In genomic region chr3L:629916-630663, dm6 we compare ENCODE assay signal across 1 fruit fly cellular context.
A peak's percentile ranks its signal among the peaks of the same experiment; 100 is the strongest.
TF ChIP-seq lines count a peak whose summit lies in the region.

No protein-coding gene starts in this region.

TF ChIP-seq in whole organism, embryonic, 481 proteins besides CTCF, POLR2A, EP300 and RAD21 (continued from another document):
- TF ChIP-seq MTF-1 (GFP tag; optimal IDR thresholded peaks at IDR 0.05; lab: Kevin White, UChicago; ENCODE audit: borderline replicate concordance) (peak; percentile 21), CG9215 (GFP tag; IDR thresholded peaks at IDR 0.05; lab: Robert Waterston, UW) (peak; percentile 46), grau (tag; optimal IDR thresholded peaks at IDR 0.05; lab: Kevin White, UChicago) (peak; percentile 96), Hr78 (GFP tag; optimal IDR thresholded peaks at IDR 0.05; lab: Kevin White, UChicago) (no peak), CG34376 (GFP tag; optimal IDR thresholded peaks at IDR 0.05; lab: Kevin White, UChicago) (peak; percentile 24), CG1832 (GFP tag; optimal IDR thresholded peaks at IDR 0.05; lab: Kevin White, UChicago) (no peak), ken (GFP tag; IDR thresholded peaks at IDR 0.05; lab: Robert Waterston, UW) (0 out of 3 replicates have a peak, but pooled peaks have one; percentile 32), CG2116 (GFP tag; optimal IDR thresholded peaks at IDR 0.05; lab: Kevin White, UChicago) (peak; percentile 37), CG5180 (GFP tag; optimal IDR thresholded peaks at IDR 0.05; lab: Kevin White, UChicago) (peak; percentile 8), CG18262 (tag; optimal IDR thresholded peaks at IDR 0.05; lab: Kevin White, UChicago) (peak; percentile 40), H2.0 (GFP tag; IDR thresholded peaks at IDR 0.05; lab: Robert Waterston, UW) (0 out of 2 replicates have a peak, but pooled peaks have one; percentile 24), dmrt99B (tag; optimal IDR thresholded peaks at IDR 0.05; lab: Kevin White, UChicago) (peak; percentile 24), CG15514 (GFP tag; optimal IDR thresholded peaks at IDR 0.05; lab: Kevin White, UChicago) (peak; percentile 10), CG11085 (GFP tag; IDR thresholded peaks at IDR 0.05; lab: Robert Waterston, UW) (peak; percentile 28; the same call in 1 of the 2 replicates), C15 (GFP tag; IDR thresholded peaks at IDR 0.05; lab: Robert Waterston, UW) (0 out of 3 replicates have a peak, but pooled peaks have one; percentile 40), eyg (GFP tag; optimal IDR thresholded peaks at IDR 0.05; lab: Kevin White, UChicago) (no peak), eve (GFP tag; optimal IDR thresholded peaks at IDR 0.05; lab: Kevin White, UChicago) (peak in 1 of 2 experiments; percentile 88), HLH3B (GFP tag; IDR thresholded peaks at IDR 0.05; lab: Robert Waterston, UW) (peak; percentile 52; the same call in 1 of the 2 replicates), yki (optimal IDR thresholded peaks at IDR 0.05; lab: Kevin White, UChicago) (no peak), NfI (GFP tag; optimal IDR thresholded peaks at IDR 0.05; lab: Kevin White, UChicago) (peak; percentile 63), Ets65A (GFP tag; lab: Kevin White, UChicago) (peak; percentile 81), Pdp1 (GFP tag; optimal IDR thresholded peaks at IDR 0.05; lab: Kevin White, UChicago) (peak in 1 of 2 experiments; percentile 86), CG4360 (GFP tag; IDR thresholded peaks at IDR 0.05; lab: Robert Waterston, UW) (0 out of 2 replicates have a peak, but pooled peaks have one; percentile 7), CG2712 (tag; optimal IDR thresholded peaks at IDR 0.05; lab: Kevin White, UChicago) (peak; percentile 26), Dad (GFP tag; optimal IDR thresholded peaks at IDR 0.05; lab: Kevin White, UChicago) (peak; percentile 29), ara (GFP tag; IDR thresholded peaks at IDR 0.05; lab: Robert Waterston, UW) (0 out of 2 replicates have a peak, but pooled peaks have one; percentile 38), CG11560 (tag; IDR thresholded peaks at IDR 0.05; lab: Robert Waterston, UW) (no peak), trem (tag; optimal IDR thresholded peaks at IDR 0.05; lab: Kevin White, UChicago) (peak; percentile 8), CG9932 (GFP tag; IDR thresholded peaks at IDR 0.05; lab: Robert Waterston, UW) (peak; percentile 74), cas (GFP tag; IDR thresholded peaks at IDR 0.05; lab: Robert Waterston, UW) (peak; percentile 37; the same call in 1 of the 2 replicates), Myb (GFP tag; optimal IDR thresholded peaks at IDR 0.05; lab: Kevin White, UChicago) (no peak), CG30403 (GFP tag; optimal IDR thresholded peaks at IDR 0.05; lab: Kevin White, UChicago) (peak; percentile 68), tio (GFP tag; optimal IDR thresholded peaks at IDR 0.05; lab: Kevin White, UChicago) (peak; percentile 43), caup (GFP tag; optimal IDR thresholded peaks at IDR 0.05; lab: Kevin White, UChicago; ENCODE audit: severe bottlenecking) (no peak), hkb (optimal IDR thresholded peaks at IDR 0.05; lab: Kevin White, UChicago) (no peak), hkb (GFP tag; IDR thresholded peaks at IDR 0.05; lab: Robert Waterston, UW) (peak; percentile 69), toy (GFP tag; IDR thresholded peaks at IDR 0.05; lab: Robert Waterston, UW) (peak; percentile 41; the same call in 1 of the 2 replicates), Deaf1 (tag; optimal IDR thresholded peaks at IDR 0.05; lab: Kevin White, UChicago) (peak; percentile 39), mam (GFP tag; optimal IDR thresholded peaks at IDR 0.05; lab: Kevin White, UChicago) (peak; percentile 9), CG7357 (GFP tag; IDR thresholded peaks at IDR 0.05; lab: Robert Waterston, UW) (0 out of 3 replicates have a peak, but pooled peaks have one; percentile 12), CG13296 (GFP tag; optimal IDR thresholded peaks at IDR 0.05; lab: Kevin White, UChicago) (no peak), CG6791 (GFP tag; IDR thresholded peaks at IDR 0.05; lab: Robert Waterston, UW; ENCODE audit: partially characterized antibody) (no peak), CG14667 (GFP tag; IDR thresholded peaks at IDR 0.05; lab: Robert Waterston, UW) (peak; percentile 56), run (tag; optimal IDR thresholded peaks at IDR 0.05; lab: Kevin White, UChicago) (no peak), vvl (GFP tag; IDR thresholded peaks at IDR 0.05; lab: Robert Waterston, UW) (peak; percentile 71), E2f1 (GFP tag; IDR thresholded peaks at IDR 0.05; lab: Robert Waterston, UW) (peak; percentile 45; the same call in 1 of the 2 replicates), chn (GFP tag; optimal IDR thresholded peaks at IDR 0.05; lab: Kevin White, UChicago) (peak; percentile 19), sens-2 (GFP tag; IDR thresholded peaks at IDR 0.05; lab: Robert Waterston, UW) (no peak), dan (GFP tag; IDR thresholded peaks at IDR 0.05; lab: Robert Waterston, UW) (no peak), salm (tag; optimal IDR thresholded peaks at IDR 0.05; lab: Kevin White, UChicago) (no peak), Chrac-16 (GFP tag; optimal IDR thresholded peaks at IDR 0.05; lab: Kevin White, UChicago) (peak; percentile 25), vnd (GFP tag; IDR thresholded peaks at IDR 0.05; lab: Robert Waterston, UW; ENCODE audit: partially characterized antibody) (no peak), CG11398 (GFP tag; optimal IDR thresholded peaks at IDR 0.05; lab: Kevin White, UChicago) (no peak), HLH54F (GFP tag; optimal IDR thresholded peaks at IDR 0.05; lab: Kevin White, UChicago) (peak; percentile 15), unc-4 (GFP tag; IDR thresholded peaks at IDR 0.05; lab: Robert Waterston, UW; ENCODE audit: partially characterized antibody) (0 out of 2 replicates have a peak, but pooled peaks have one; percentile 25), repo (GFP tag; optimal IDR thresholded peaks at IDR 0.05; lab: Kevin White, UChicago) (no peak), Usf (GFP tag; optimal IDR thresholded peaks at IDR 0.05; lab: Kevin White, UChicago) (no peak), Tbp (GFP tag; optimal IDR thresholded peaks at IDR 0.05; lab: Kevin White, UChicago) (no peak), vfl (GFP tag; optimal IDR thresholded peaks at IDR 0.05; lab: Kevin White, UChicago) (peak; percentile 61), Hr3 (GFP tag; optimal IDR thresholded peaks at IDR 0.05; lab: Kevin White, UChicago) (peak; percentile 28), crp (GFP tag; optimal IDR thresholded peaks at IDR 0.05; lab: Kevin White, UChicago) (peak in 1 of 2 experiments; percentile 68), CG18599 (GFP tag; optimal IDR thresholded peaks at IDR 0.05; lab: Kevin White, UChicago) (peak; percentile 60), CG10462 (GFP tag; optimal IDR thresholded peaks at IDR 0.05; lab: Kevin White, UChicago) (peak; percentile 35), CG17385 (GFP tag; optimal IDR thresholded peaks at IDR 0.05; lab: Kevin White, UChicago) (peak; percentile 23), Dfd (GFP tag; optimal IDR thresholded peaks at IDR 0.05; lab: Kevin White, UChicago) (no peak), CG31224 (GFP tag; IDR thresholded peaks at IDR 0.05; lab: Robert Waterston, UW) (0 out of 2 replicates have a peak, but pooled peaks have one; percentile 22), Taf1 (GFP tag; IDR thresholded peaks at IDR 0.05; lab: Robert Waterston, UW) (peak; percentile 48), trh (GFP tag; optimal IDR thresholded peaks at IDR 0.05; lab: Kevin White, UChicago) (no peak), CG13424 (tag; optimal IDR thresholded peaks at IDR 0.05; lab: Kevin White, UChicago) (peak; percentile 50), CG13287 (GFP tag; IDR thresholded peaks at IDR 0.05; lab: Robert Waterston, UW; ENCODE audit: partially characterized antibody) (0 out of 2 replicates have a peak, but pooled peaks have one; percentile 16), Meics (GFP tag; optimal IDR thresholded peaks at IDR 0.05; lab: Kevin White, UChicago) (peak; percentile 15), CG10147 (GFP tag; optimal IDR thresholded peaks at IDR 0.05; lab: Kevin White, UChicago) (no peak), GATAe (GFP tag; conservative IDR thresholded peaks at IDR 0.05; lab: Robert Waterston, UW) (no peak), lmd (GFP tag; IDR thresholded peaks at IDR 0.05; lab: Robert Waterston, UW) (peak; percentile 59), CG2199 (GFP tag; IDR thresholded peaks at IDR 0.05; lab: Robert Waterston, UW) (no peak), ttk (GFP tag; IDR thresholded peaks at IDR 0.05; lab: Robert Waterston, UW) (peak; percentile 44; the same call in 1 of the 2 replicates), insv (GFP tag; optimal IDR thresholded peaks at IDR 0.05; lab: Kevin White, UChicago) (no peak), fd96Cb (tag; optimal IDR thresholded peaks at IDR 0.05; lab: Kevin White, UChicago) (peak; percentile 7), Hey (tag; optimal IDR thresholded peaks at IDR 0.05; lab: Kevin White, UChicago) (no peak), tup (GFP tag; optimal IDR thresholded peaks at IDR 0.05; lab: Kevin White, UChicago) (no peak), CG6765 (GFP tag; optimal IDR thresholded peaks at IDR 0.05; lab: Kevin White, UChicago) (no peak), CG9437 (GFP tag; optimal IDR thresholded peaks at IDR 0.05; lab: Kevin White, UChicago) (peak; percentile 32), CG14441 (GFP tag; IDR thresholded peaks at IDR 0.05; lab: Robert Waterston, UW) (peak; percentile 30; the same call in 1 of the 2 replicates), CrebB (tag; optimal IDR thresholded peaks at IDR 0.05; lab: Kevin White, UChicago) (no peak), CG17612 (GFP tag; IDR thresholded peaks at IDR 0.05; lab: Robert Waterston, UW) (no peak), esg (GFP tag; conservative IDR thresholded peaks at IDR 0.05; lab: Robert Waterston, UW) (peak; percentile 32; the same call in 1 of the 2 replicates), lab (GFP tag; optimal IDR thresholded peaks at IDR 0.05; lab: Kevin White, UChicago) (peak; percentile 72), CG3281 (GFP tag; optimal IDR thresholded peaks at IDR 0.05; lab: Kevin White, UChicago) (no peak), fu2 (GFP tag; optimal IDR thresholded peaks at IDR 0.05; lab: Kevin White, UChicago) (no peak), ATbp (GFP tag; optimal IDR thresholded peaks at IDR 0.05; lab: Kevin White, UChicago) (no peak), bsh (GFP tag; optimal IDR thresholded peaks at IDR 0.05; lab: Kevin White, UChicago) (peak in 1 of 2 experiments; percentile 50), sens (GFP tag; lab: Kevin White, UChicago) (peak; percentile 89), Elba2 (GFP tag; optimal IDR thresholded peaks at IDR 0.05; lab: Kevin White, UChicago) (no peak), CG10979 (tag; optimal IDR thresholded peaks at IDR 0.05; lab: Kevin White, UChicago) (peak; percentile 29), CG32532 (GFP tag; IDR thresholded peaks at IDR 0.05; lab: Robert Waterston, UW) (peak; percentile 70), CG15601 (tag; optimal IDR thresholded peaks at IDR 0.05; lab: Kevin White, UChicago) (no peak), Fer3 (tag; optimal IDR thresholded peaks at IDR 0.05; lab: Kevin White, UChicago) (peak; percentile 58), Ravus (GFP tag; IDR thresholded peaks at IDR 0.05; lab: Robert Waterston, UW) (no peak), ewg (GFP tag; optimal IDR thresholded peaks at IDR 0.05; lab: Kevin White, UChicago) (peak; percentile 70), zen (tag; optimal IDR thresholded peaks at IDR 0.05; lab: Kevin White, UChicago) (no peak), cg (GFP tag; optimal IDR thresholded peaks at IDR 0.05; lab: Kevin White, UChicago) (peak; percentile 57), CG15269 (tag; optimal IDR thresholded peaks at IDR 0.05; lab: Kevin White, UChicago) (peak; percentile 59)
